Worm (Caenorhabditis elegans) whole organism, L4 larva: ENCODE measurements around the gene serp-1.2.
A peak's percentile ranks its signal among the peaks of the same experiment; 100 is the strongest.

Source experiments
- F49E8.2 ChIP-seq: sonication (generic microtip); optimal IDR thresholded peaks from 2 replicates; lab custom pipeline; 2016; ENCODE audit warnings: missing compliant biosample characterization, mild to moderate bottlenecking, missing genetic modification characterization, borderline replicate concordance
- Y75B8A.6 ChIP-seq: fragments of 200-800 bp; sonication (Bioruptor generic); IDR thresholded peaks from 2 replicates; pipeline ENCODE4 v1.3.6; 2022; ENCODE audit warnings: missing genetic modification reagents, missing genetic modification characterization, missing compliant biosample characterization
- aha-1 ChIP-seq: fragments of 150-350 bp; peaks from one replicate; lab custom pipeline; 2014; ENCODE audit warnings: missing biosample characterization, missing genetic modification characterization
- ama-1 ChIP-seq: fragments of 150-350 bp; optimal IDR thresholded peaks from 2 replicates; lab custom pipeline; 2014; ENCODE audit warnings: inconsistent platforms, mixed read lengths
- ceh-62 ChIP-seq: sonication (generic microtip); optimal IDR thresholded peaks from 2 replicates; lab custom pipeline; 2017; ENCODE audit warnings: missing biosample characterization, missing genetic modification characterization
- ces-1 ChIP-seq: fragments of 150-350 bp; sonication (generic microtip); optimal IDR thresholded peaks from 4 replicates; lab custom pipeline; 2014; ENCODE audit warnings: missing biosample characterization, missing genetic modification reagents, missing genetic modification characterization
- daf-12 ChIP-seq: fragments of 150-350 bp; optimal IDR thresholded peaks from 2 replicates; lab custom pipeline; 2014; ENCODE audit warnings: missing biosample characterization, missing genetic modification reagents, missing genetic modification characterization
- daf-16 ChIP-seq, 3 experiments: sonication (generic microtip); optimal IDR thresholded peaks; 2 replicates each; lab custom pipeline; 2016 to 2017; ENCODE audit warnings: missing genetic modification characterization in 3 of 3, missing genetic modification reagents in 3 of 3, mild to moderate bottlenecking in 2 of 3, missing compliant biosample characterization in 2 of 3, missing biosample characterization in 1 of 3, moderate library complexity in 1 of 3
- daf-19 ChIP-seq: fragments of 200-800 bp; sonication (Bioruptor generic); conservative IDR thresholded peaks from 2 replicates; pipeline ENCODE4 v1.3.6; 2022; ENCODE audit warnings: missing genetic modification characterization, missing compliant biosample characterization
- daf-8 ChIP-seq: fragments of 200-800 bp; sonication (Bioruptor generic); IDR thresholded peaks from 2 replicates; pipeline ENCODE4 v1.3.6; 2022; ENCODE audit warnings: missing genetic modification characterization, missing compliant biosample characterization
- dmd-8 ChIP-seq: fragments of 200-800 bp; sonication (Bioruptor generic); IDR thresholded peaks from 2 replicates; pipeline ENCODE4 v1.3.6; 2022; ENCODE audit warnings: missing genetic modification characterization, missing compliant biosample characterization
- dmd-9 ChIP-seq: fragments of 200-800 bp; sonication (Bioruptor generic); IDR thresholded peaks from 2 replicates; pipeline ENCODE4 v1.3.6; 2022; ENCODE audit warnings: missing genetic modification reagents, missing genetic modification characterization, missing compliant biosample characterization
- dve-1 ChIP-seq: sonication (generic microtip); optimal IDR thresholded peaks from 2 replicates; lab custom pipeline; 2017; ENCODE audit warnings: antibody characterized with exemption, mild to moderate bottlenecking, missing genetic modification characterization, missing compliant biosample characterization; ENCODE audit not compliant: insufficient read depth
- egl-43 ChIP-seq: fragments of 200-800 bp; sonication (Bioruptor generic); IDR thresholded peaks from 2 replicates; pipeline ENCODE4 v1.3.6; 2022; ENCODE audit warnings: missing genetic modification reagents, missing genetic modification characterization, missing compliant biosample characterization
- hlh-11 ChIP-seq: fragments of 200-800 bp; sonication (Bioruptor generic); optimal IDR thresholded peaks from 2 replicates; lab custom pipeline; 2018; ENCODE audit warnings: mild to moderate bottlenecking, missing genetic modification characterization, missing compliant biosample characterization
- lin-15B ChIP-seq: fragments of 150-350 bp; sonication (generic microtip); optimal IDR thresholded peaks from 3 replicates; lab custom pipeline; 2014; ENCODE audit warnings: missing biosample characterization, missing genetic modification characterization
- lin-29 ChIP-seq: fragments of 200-800 bp; sonication (Bioruptor generic); IDR thresholded peaks from 2 replicates; pipeline ENCODE4 v1.3.6; 2022; ENCODE audit warnings: missing genetic modification reagents, missing genetic modification characterization, missing compliant biosample characterization
- lin-39 ChIP-seq: fragments of 150-350 bp; optimal IDR thresholded peaks from 2 replicates; lab custom pipeline; 2014; ENCODE audit warnings: missing biosample characterization, missing genetic modification reagents, missing genetic modification characterization
- madf-9 ChIP-seq: fragments of 200-800 bp; sonication (Bioruptor generic); conservative IDR thresholded peaks from 2 replicates; pipeline ENCODE4 v1.3.6; 2022; ENCODE audit warnings: missing genetic modification reagents, missing genetic modification characterization, missing compliant biosample characterization
- mxl-2 ChIP-seq: fragments of 200-800 bp; sonication (Bioruptor generic); conservative IDR thresholded peaks from 2 replicates; pipeline ENCODE4 v1.3.6; 2022; ENCODE audit warnings: missing genetic modification reagents, missing genetic modification characterization, missing compliant biosample characterization
- nhr-10 ChIP-seq: fragments of 150-350 bp; optimal IDR thresholded peaks from 2 replicates; lab custom pipeline; 2014; ENCODE audit warnings: missing biosample characterization, missing genetic modification characterization
- nhr-102 ChIP-seq: sonication (generic microtip); optimal IDR thresholded peaks from 2 replicates; lab custom pipeline; 2016; ENCODE audit warnings: mild to moderate bottlenecking, missing genetic modification characterization, moderate library complexity, missing compliant biosample characterization
- nhr-111 ChIP-seq: fragments of 200-800 bp; sonication (Bioruptor generic); optimal IDR thresholded peaks from 2 replicates; lab custom pipeline; 2018; ENCODE audit warnings: mild to moderate bottlenecking, missing genetic modification characterization, missing compliant biosample characterization
- nhr-237 ChIP-seq: sonication (generic microtip); optimal IDR thresholded peaks from 2 replicates; lab custom pipeline; 2017; ENCODE audit warnings: missing biosample characterization, missing genetic modification characterization
- nhr-25 ChIP-seq: sonication (generic microtip); optimal IDR thresholded peaks from 2 replicates; lab custom pipeline; 2017; ENCODE audit warnings: missing genetic modification characterization, mild to moderate bottlenecking, missing compliant biosample characterization, antibody characterized with exemption, moderate library complexity, borderline replicate concordance; ENCODE audit not compliant: insufficient read depth
- nhr-28 ChIP-seq: fragments of 150-350 bp; optimal IDR thresholded peaks from 2 replicates; lab custom pipeline; 2014; ENCODE audit warnings: missing biosample characterization, missing genetic modification characterization
- nhr-42 ChIP-seq: fragments of 200-800 bp; sonication (Bioruptor generic); IDR thresholded peaks from 2 replicates; pipeline ENCODE4 v1.3.6; 2022; ENCODE audit warnings: missing genetic modification characterization, missing compliant biosample characterization
- nhr-48 ChIP-seq: sonication (generic microtip); optimal IDR thresholded peaks from 2 replicates; lab custom pipeline; 2016; ENCODE audit warnings: mild to moderate bottlenecking, missing genetic modification characterization, missing compliant biosample characterization
- pqm-1 ChIP-seq: sonication (generic microtip); optimal IDR thresholded peaks from 2 replicates; lab custom pipeline; 2017; ENCODE audit warnings: missing biosample characterization, missing genetic modification characterization
- set-16 ChIP-seq: fragments of 200-800 bp; sonication (Bioruptor generic); IDR thresholded peaks from 2 replicates; pipeline ENCODE4 v1.3.6; 2022; ENCODE audit warnings: missing genetic modification reagents, missing genetic modification characterization, missing compliant biosample characterization
- tag-97 ChIP-seq: fragments of 200-800 bp; sonication (Bioruptor generic); IDR thresholded peaks from 2 replicates; pipeline ENCODE4 v1.3.6; 2022; ENCODE audit warnings: missing genetic modification characterization, missing compliant biosample characterization
- zfp-2 ChIP-seq: sonication (generic microtip); optimal IDR thresholded peaks from 2 replicates; lab custom pipeline; 2016; ENCODE audit warnings: mild to moderate bottlenecking, missing genetic modification characterization, missing compliant biosample characterization
- zip-11 ChIP-seq: fragments of 200-800 bp; sonication (Bioruptor generic); IDR thresholded peaks from 2 replicates; pipeline ENCODE4 v1.3.6; 2022; ENCODE audit warnings: missing genetic modification characterization, missing compliant biosample characterization
- zip-2 ChIP-seq: fragments of 150-350 bp; optimal IDR thresholded peaks from 2 replicates; lab custom pipeline; 2014; ENCODE audit warnings: missing biosample characterization, missing genetic modification characterization

Gene serp-1.2

DNA sequence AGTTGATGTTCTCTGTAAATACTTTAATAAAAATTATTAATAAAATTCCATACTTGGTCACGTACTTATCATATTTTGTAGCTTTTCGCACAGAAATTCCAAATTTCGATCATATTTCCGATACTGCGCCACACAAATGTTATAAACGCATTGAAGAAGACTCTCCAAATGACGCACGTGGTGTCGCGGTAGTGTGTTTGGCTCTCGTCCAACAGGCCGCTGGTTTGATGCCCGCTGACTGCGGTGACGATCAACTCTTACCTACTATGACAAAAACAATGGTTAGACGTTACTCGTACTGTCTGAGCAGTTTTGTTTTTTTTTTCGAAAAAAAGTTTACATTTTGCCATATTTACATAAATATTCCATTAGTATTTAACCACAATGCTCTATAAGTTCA lies 27.4 kb downstream of the serp-1.2 start (continued):
- TF ChIP-seq daf-16 (GFP tag; optimal IDR thresholded peaks at IDR 0.05; lab: Kevin White, UChicago) (peak; percentile 37 to 90), daf-16 (tag; optimal IDR thresholded peaks at IDR 0.05; lab: Kevin White, UChicago) (peak; percentile 76), set-16 (GFP tag; lab: Robert Waterston, UW) (no peak), daf-12 (tag; lab: Kevin White, UChicago) (no peak), nhr-48 (tag; lab: Kevin White, UChicago) (peak; percentile 70), dmd-9 (0 out of 2 replicates have a peak, but pooled peaks have one; percentile 49), Y75B8A.6 (GFP tag; lab: Robert Waterston, UW) (no peak), madf-9 (GFP tag; lab: Robert Waterston, UW) (peak; percentile 60; the same call in 1 of the 2 replicates), lin-29 (GFP tag; lab: Robert Waterston, UW) (no peak), nhr-102 (tag; lab: Kevin White, UChicago) (peak; percentile 84), zip-11 (GFP tag; lab: Robert Waterston, UW) (peak; percentile 79), mxl-2 (GFP tag; lab: Robert Waterston, UW) (peak; percentile 72), nhr-25 (tag; lab: Kevin White, UChicago) (no peak), F49E8.2 (tag; lab: Kevin White, UChicago) (peak; percentile 74), zip-2 (peak; percentile 25), ceh-62 (tag; lab: Kevin White, UChicago) (no peak)

DNA sequence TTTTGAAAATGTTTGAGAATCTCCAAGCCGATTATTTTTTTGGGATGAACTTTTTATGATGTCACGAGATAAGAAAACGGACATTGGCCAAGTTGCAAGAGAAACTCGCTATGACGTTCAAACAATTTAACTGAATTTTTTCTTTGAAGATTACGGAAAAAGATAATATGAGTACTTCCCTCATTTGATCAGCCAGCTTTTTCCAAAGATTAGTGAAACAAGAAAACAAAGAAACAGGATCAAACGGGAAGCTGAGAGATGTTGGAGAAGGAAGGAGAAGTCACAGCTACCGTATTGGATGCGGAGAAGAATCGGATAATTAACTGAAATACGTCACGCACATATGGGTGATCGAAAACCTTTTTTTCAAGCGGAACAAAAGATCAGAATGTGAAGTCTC lies 28.7 kb downstream of the serp-1.2 start:
- peak; percentile 66 for TF ChIP-seq nhr-48 (tag; lab: Kevin White, UChicago)
- TF ChIP-seq nhr-28, result peak; percentile 24
- TF ChIP-seq aha-1, result peak; percentile 90
- TF ChIP-seq hlh-11 (tag; lab: Kevin White, UChicago), result peak; percentile 59
- TF ChIP-seq nhr-111 (GFP tag; lab: Kevin White, UChicago), result no peak
- no peak for TF ChIP-seq ama-1 (lab: Kevin White, UChicago)
- TF ChIP-seq, all 104 proteins: peak for 4

DNA sequence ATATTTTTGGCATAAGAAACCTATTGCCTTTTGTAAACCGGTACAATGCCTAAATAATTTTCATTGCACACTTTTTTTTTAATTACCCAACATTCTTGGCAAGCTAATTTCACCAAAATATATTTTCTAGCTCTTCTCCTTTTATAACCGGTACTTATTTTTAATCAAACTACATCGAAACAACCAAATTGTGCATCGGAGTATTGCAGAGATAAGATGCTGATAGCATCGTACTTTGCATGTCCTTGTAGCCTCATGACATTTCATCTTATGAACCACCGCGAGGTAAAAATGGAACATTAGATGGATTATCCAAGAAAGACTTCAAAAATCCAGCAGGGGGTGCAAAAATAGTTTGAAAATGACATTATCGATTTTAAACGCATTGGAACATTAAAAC lies 29.7 kb downstream of the serp-1.2 start:
- peak; percentile 32 for TF ChIP-seq pqm-1 (tag; lab: Kevin White, UChicago)
- TF ChIP-seq dve-1 (tag; lab: Kevin White, UChicago), result peak; percentile 34
- peak; percentile 64 for TF ChIP-seq nhr-28
- TF ChIP-seq ceh-62 (tag; lab: Kevin White, UChicago), result no peak
- TF ChIP-seq daf-12 (tag; lab: Kevin White, UChicago), result no peak
- no peak for TF ChIP-seq nhr-237
- no peak for TF ChIP-seq nhr-42 (GFP tag; lab: Robert Waterston, UW)

DNA sequence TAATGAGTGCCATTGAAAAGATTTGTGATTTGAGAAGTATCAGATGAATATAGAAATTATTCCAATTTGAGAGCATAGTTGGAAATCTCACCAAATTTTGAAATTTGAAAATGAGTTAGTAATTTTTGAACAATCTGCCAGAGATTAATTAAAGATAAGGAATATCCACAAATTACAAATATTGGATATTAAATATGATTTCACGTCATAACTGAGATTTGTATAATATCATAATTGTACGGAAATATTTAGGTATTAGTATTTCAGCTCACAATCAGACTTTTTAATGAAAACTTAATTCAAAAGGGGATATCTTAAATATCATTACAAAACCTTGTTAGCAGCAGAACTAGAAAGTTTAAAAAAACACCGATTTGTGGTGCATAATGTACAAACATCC lies 34.4 kb downstream of the serp-1.2 start, which contains the start of gene K07H8.7:
Gene K07H8.7, minus strand, starts transcription at position 101 of the 400 bp plus-strand sequence.
- TF ChIP-seq lin-39 (tag; lab: Kevin White, UChicago), result no peak
- no peak for TF ChIP-seq zfp-2 (tag; lab: Kevin White, UChicago)
- no peak for TF ChIP-seq mxl-2 (GFP tag; lab: Robert Waterston, UW)
- no peak for TF ChIP-seq daf-19
- no peak for TF ChIP-seq tag-97 (GFP tag; lab: Robert Waterston, UW)
- no peak for TF ChIP-seq egl-43 (GFP tag; lab: Robert Waterston, UW)
- TF ChIP-seq lin-15B, result no peak
- no peak for TF ChIP-seq nhr-10 (tag; lab: Kevin White, UChicago)
- no peak for TF ChIP-seq hlh-11 (tag; lab: Kevin White, UChicago)
- TF ChIP-seq daf-8 (GFP tag; lab: Robert Waterston, UW), result no peak
- TF ChIP-seq ces-1 (GFP tag; lab: Kevin White, UChicago), result no peak
- TF ChIP-seq dmd-8 (GFP tag; lab: Robert Waterston, UW), result no peak
- TF ChIP-seq zip-2, result no peak
